Fruit fly (Drosophila melanogaster) whole organism, embryonic: ENCODE data around the gene CG31908.

Source experiments
- Blimp-1 ChIP-seq: fragments of 200-800 bp; sonication (Bioruptor generic); optimal IDR thresholded peaks from 3 replicates; lab custom pipeline; 2018; ENCODE audit warnings: missing biosample characterization, missing genetic modification characterization, mild to moderate bottlenecking, moderate library complexity, missing genetic modification reagents
- BtbVII ChIP-seq: fragments of 200-800 bp; sonication (Bioruptor generic); optimal IDR thresholded peaks from 3 replicates; lab custom pipeline; 2017; ENCODE audit warnings: missing biosample characterization, mild to moderate bottlenecking, missing genetic modification characterization
- CG10321 ChIP-seq: fragments of 200-800 bp; sonication (Bioruptor generic); IDR thresholded peaks from 2 replicates; pipeline ENCODE4 v1.3.6; 2022; ENCODE audit warnings: missing biosample characterization, missing genetic modification characterization
- CG10366 ChIP-seq: fragments of 200-800 bp; sonication (Bioruptor generic); IDR thresholded peaks from 2 replicates; pipeline ENCODE4 v1.3.6; 2022; ENCODE audit warnings: missing biosample characterization, missing genetic modification characterization
- CG12071 ChIP-seq: fragments of 200-800 bp; sonication (Bioruptor generic); optimal IDR thresholded peaks from 3 replicates; lab custom pipeline; 2018; ENCODE audit warnings: missing biosample characterization, mild to moderate bottlenecking, missing genetic modification characterization
- CG12219 ChIP-seq: fragments of 200-800 bp; sonication (Bioruptor generic); optimal IDR thresholded peaks from 3 replicates; lab custom pipeline; 2018; ENCODE audit warnings: missing biosample characterization, mild to moderate bottlenecking, missing genetic modification characterization
- CG1233 ChIP-seq: fragments of 200-800 bp; sonication (Bioruptor generic); optimal IDR thresholded peaks from 4 replicates; lab custom pipeline; 2018; ENCODE audit warnings: missing biosample characterization, mild to moderate bottlenecking, missing genetic modification characterization
- CG14965 ChIP-seq: fragments of 200-800 bp; sonication (Bioruptor generic); optimal IDR thresholded peaks from 2 replicates; lab custom pipeline; 2016; ENCODE audit warnings: missing biosample characterization, missing genetic modification characterization, borderline replicate concordance
- CG15479 ChIP-seq: fragments of 200-800 bp; sonication (Bioruptor generic); optimal IDR thresholded peaks from 3 replicates; lab custom pipeline; 2019; ENCODE audit warnings: missing biosample characterization, mild to moderate bottlenecking, missing genetic modification characterization, moderate library complexity
- CG1602 ChIP-seq: fragments of 200-800 bp; sonication (Bioruptor generic); optimal IDR thresholded peaks from 3 replicates; lab custom pipeline; 2016; ENCODE audit warnings: missing biosample characterization, missing genetic modification characterization
- CG16813 ChIP-seq: fragments of 200-800 bp; sonication (Bioruptor generic); IDR thresholded peaks from 3 replicates; pipeline ENCODE4 v1.3.6; 2022; ENCODE audit warnings: missing biosample characterization, missing genetic modification characterization; ENCODE audit not compliant: partially characterized antibody
- CG17328 ChIP-seq: fragments of 200-800 bp; sonication (Bioruptor generic); IDR thresholded peaks from 2 replicates; pipeline ENCODE4 v1.3.6; 2022; ENCODE audit warnings: missing biosample characterization, missing genetic modification characterization
- CG17912 ChIP-seq: fragments of 200-800 bp; sonication (Bioruptor generic); optimal IDR thresholded peaks from 2 replicates; lab custom pipeline; 2018; ENCODE audit warnings: missing biosample characterization, mild to moderate bottlenecking, missing genetic modification characterization
- CG1792 ChIP-seq: fragments of 200-800 bp; sonication (Bioruptor generic); optimal IDR thresholded peaks from 2 replicates; lab custom pipeline; 2016; ENCODE audit warnings: missing biosample characterization, missing genetic modification characterization
- CG2202 ChIP-seq: fragments of 200-800 bp; sonication (Bioruptor generic); optimal IDR thresholded peaks from 2 replicates; lab custom pipeline; 2018; ENCODE audit warnings: missing biosample characterization, mild to moderate bottlenecking, missing genetic modification characterization
- CG3163 ChIP-seq: fragments of 200-800 bp; sonication (Bioruptor generic); optimal IDR thresholded peaks from 3 replicates; lab custom pipeline; 2016; ENCODE audit warnings: missing biosample characterization, missing genetic modification characterization
- CG33213 ChIP-seq: fragments of 200-800 bp; sonication (Bioruptor generic); optimal IDR thresholded peaks from 3 replicates; lab custom pipeline; 2016; ENCODE audit warnings: missing biosample characterization, missing genetic modification characterization
- CG34224 ChIP-seq: fragments of 200-800 bp; sonication (Bioruptor generic); IDR thresholded peaks from 3 replicates; pipeline ENCODE4 v1.3.6; 2022; ENCODE audit warnings: missing biosample characterization, missing genetic modification characterization; ENCODE audit not compliant: partially characterized antibody
- CG3838 ChIP-seq: fragments of 200-800 bp; sonication (Bioruptor generic); optimal IDR thresholded peaks from 3 replicates; lab custom pipeline; 2016; ENCODE audit warnings: missing biosample characterization, missing genetic modification characterization
- CG4404 ChIP-seq: fragments of 200-800 bp; sonication (Bioruptor generic); IDR thresholded peaks from 2 replicates; pipeline ENCODE4 v1.3.6; 2022; ENCODE audit warnings: missing biosample characterization, missing genetic modification characterization
- CG4854 ChIP-seq: fragments of 200-800 bp; sonication (Bioruptor generic); optimal IDR thresholded peaks from 2 replicates; lab custom pipeline; 2016; ENCODE audit warnings: missing biosample characterization, missing genetic modification characterization, inconsistent platforms
- CG7745 ChIP-seq: fragments of 200-800 bp; sonication (Bioruptor generic); optimal IDR thresholded peaks from 2 replicates; lab custom pipeline; 2018; ENCODE audit warnings: missing biosample characterization, mild to moderate bottlenecking, missing genetic modification characterization, moderate library complexity
- CG8089 ChIP-seq: fragments of 200-800 bp; sonication (Bioruptor generic); optimal IDR thresholded peaks from 3 replicates; lab custom pipeline; 2016; ENCODE audit warnings: missing biosample characterization, missing genetic modification characterization
- CkIIα-i1 ChIP-seq: fragments of 200-800 bp; sonication (Bioruptor generic); IDR thresholded peaks from 2 replicates; pipeline ENCODE4 v1.3.6; 2022; ENCODE audit warnings: missing biosample characterization, missing genetic modification characterization
- Dref ChIP-seq: fragments of 200-800 bp; sonication (Bioruptor generic); IDR thresholded peaks from 2 replicates; pipeline ENCODE4 v1.3.6; 2022; ENCODE audit warnings: missing biosample characterization, missing genetic modification characterization
- Ets97D ChIP-seq: fragments of 200-800 bp; sonication (Bioruptor generic); optimal IDR thresholded peaks from 3 replicates; lab custom pipeline; 2016; ENCODE audit warnings: missing biosample characterization, missing genetic modification characterization
- Gsc ChIP-seq: fragments of 200-800 bp; sonication (Bioruptor generic); IDR thresholded peaks from 2 replicates; pipeline ENCODE4 v1.3.6; 2022; ENCODE audit warnings: missing biosample characterization, missing genetic modification characterization
- Hsf ChIP-seq: fragments of 200-800 bp; sonication (Bioruptor generic); optimal IDR thresholded peaks from 3 replicates; lab custom pipeline; 2016; ENCODE audit warnings: missing biosample characterization, missing genetic modification characterization
- Lim3 ChIP-seq: fragments of 200-800 bp; sonication (Bioruptor generic); IDR thresholded peaks from 2 replicates; pipeline ENCODE4 v1.3.6; 2022; ENCODE audit warnings: missing biosample characterization, missing genetic modification characterization
- NfI ChIP-seq: fragments of 200-800 bp; sonication (Bioruptor generic); optimal IDR thresholded peaks from 3 replicates; lab custom pipeline; 2018; ENCODE audit warnings: missing biosample characterization, mild to moderate bottlenecking, missing genetic modification characterization, moderate library complexity
- Oaz ChIP-seq: fragments of 200-800 bp; sonication (Bioruptor generic); IDR thresholded peaks from 2 replicates; pipeline ENCODE4 v1.3.6; 2022; ENCODE audit warnings: missing biosample characterization, missing genetic modification characterization
- Sin3A ChIP-seq: fragments of >200 bp; optimal IDR thresholded peaks from 2 replicates; lab custom pipeline; 2018
- Six4 ChIP-seq: fragments of 200-800 bp; sonication (Bioruptor generic); optimal IDR thresholded peaks from 2 replicates; lab custom pipeline; 2016; ENCODE audit warnings: missing biosample characterization, missing genetic modification characterization
- TFAM ChIP-seq: fragments of 200-800 bp; sonication (Bioruptor generic); optimal IDR thresholded peaks from 2 replicates; lab custom pipeline; 2017; ENCODE audit warnings: missing biosample characterization, missing genetic modification characterization, inconsistent platforms
- YL-1 ChIP-seq: fragments of 200-800 bp; sonication (Bioruptor generic); optimal IDR thresholded peaks from 3 replicates; lab custom pipeline; 2017; ENCODE audit warnings: missing biosample characterization, mild to moderate bottlenecking, missing genetic modification characterization
- cad ChIP-seq: fragments of >200 bp; optimal IDR thresholded peaks from 2 replicates; lab custom pipeline; 2017; ENCODE audit warnings: missing biosample characterization, missing genetic modification characterization
- cg ChIP-seq: fragments of 200-800 bp; sonication (Bioruptor generic); optimal IDR thresholded peaks from 3 replicates; lab custom pipeline; 2019; ENCODE audit warnings: missing biosample characterization, mild to moderate bottlenecking, missing genetic modification characterization, moderate library complexity
- cwo ChIP-seq: fragments of 200-800 bp; sonication (Bioruptor generic); optimal IDR thresholded peaks from 3 replicates; lab custom pipeline; 2017; ENCODE audit warnings: missing biosample characterization, missing genetic modification characterization, mild to moderate bottlenecking, moderate library complexity, missing genetic modification reagents
- emc ChIP-seq: fragments of 200-800 bp; sonication (Bioruptor generic); optimal IDR thresholded peaks from 2 replicates; lab custom pipeline; 2016; ENCODE audit warnings: missing biosample characterization, missing genetic modification characterization
- ewg ChIP-seq: fragments of 200-800 bp; sonication (Bioruptor generic); optimal IDR thresholded peaks from 3 replicates; lab custom pipeline; 2017; ENCODE audit warnings: mild to moderate bottlenecking, missing biosample characterization, missing genetic modification reagents, missing genetic modification characterization
- ham ChIP-seq: fragments of 200-800 bp; sonication (Bioruptor generic); IDR thresholded peaks from 2 replicates; pipeline ENCODE4 v1.3.6; 2022; ENCODE audit warnings: missing biosample characterization, missing genetic modification characterization
- jumu ChIP-seq: fragments of 200-800 bp; sonication (Bioruptor generic); optimal IDR thresholded peaks from 3 replicates; lab custom pipeline; 2016; ENCODE audit warnings: missing biosample characterization, missing genetic modification characterization
- peb ChIP-seq: fragments of 200-800 bp; sonication (Bioruptor generic); IDR thresholded peaks from 2 replicates; pipeline ENCODE4 v1.3.6; 2022; ENCODE audit warnings: missing biosample characterization, missing genetic modification characterization
- pfk ChIP-seq: fragments of 200-800 bp; sonication (Bioruptor generic); optimal IDR thresholded peaks from 2 replicates; lab custom pipeline; 2018; ENCODE audit warnings: missing biosample characterization, mild to moderate bottlenecking, missing genetic modification characterization, moderate library complexity
- run ChIP-seq: fragments of 200-800 bp; sonication (Bioruptor generic); optimal IDR thresholded peaks from 3 replicates; lab custom pipeline; 2018; ENCODE audit warnings: missing biosample characterization, mild to moderate bottlenecking, missing genetic modification characterization
- sima ChIP-seq: fragments of 200-800 bp; sonication (Bioruptor generic); optimal IDR thresholded peaks from 2 replicates; lab custom pipeline; 2016; ENCODE audit warnings: missing biosample characterization, missing genetic modification characterization
- tgo ChIP-seq: fragments of 200-800 bp; sonication (Bioruptor generic); IDR thresholded peaks from 3 replicates; pipeline ENCODE4 v1.3.6; 2022; ENCODE audit warnings: missing biosample characterization, missing genetic modification characterization
- tx ChIP-seq: fragments of 200-800 bp; sonication (Bioruptor generic); optimal IDR thresholded peaks from 2 replicates; lab custom pipeline; 2016; ENCODE audit warnings: missing biosample characterization, missing genetic modification characterization
- unpg ChIP-seq: fragments of 200-800 bp; sonication (Bioruptor generic); optimal IDR thresholded peaks from 3 replicates; lab custom pipeline; 2018; ENCODE audit warnings: missing biosample characterization, mild to moderate bottlenecking, missing genetic modification characterization, moderate library complexity
- vvl ChIP-seq: fragments of 200-800 bp; sonication (Bioruptor generic); IDR thresholded peaks from 2 replicates; pipeline ENCODE4 v1.3.6; 2022; ENCODE audit warnings: missing biosample characterization, missing genetic modification characterization
- wdn ChIP-seq: fragments of 200-800 bp; sonication (Bioruptor generic); IDR thresholded peaks from 2 replicates; pipeline ENCODE4 v1.3.6; 2022; ENCODE audit warnings: missing biosample characterization, missing genetic modification characterization
- wek ChIP-seq: fragments of 200-800 bp; sonication (Bioruptor generic); optimal IDR thresholded peaks from 3 replicates; lab custom pipeline; 2018; ENCODE audit warnings: missing biosample characterization, mild to moderate bottlenecking, missing genetic modification characterization, moderate library complexity

CG31908 gene

dm6 chr2L:7039342-7039684 is 12.1 kb upstream of the CG31908 start (continued):
- TF ChIP-seq CG4854 = peak; percentile 5
- no peak for TF ChIP-seq cad (GFP tag; lab: Kevin White, UChicago)
- no peak for TF ChIP-seq emc (GFP tag; lab: Kevin White, UChicago)
- no peak for TF ChIP-seq TFAM
- no peak for TF ChIP-seq CG16813 (GFP tag; lab: Robert Waterston, UW)
- TF ChIP-seq CG17912 = no peak
- TF ChIP-seq Six4 (GFP tag; lab: Kevin White, UChicago) = no peak
- TF ChIP-seq CG3163 = no peak
- no peak for TF ChIP-seq CG33213
- no peak for TF ChIP-seq CG7745 (tag; lab: Kevin White, UChicago)
- TF ChIP-seq CG1233 = peak; percentile 8
- TF ChIP-seq CG1792 (GFP tag; lab: Kevin White, UChicago) = no peak
- no peak for TF ChIP-seq sima
- no peak for TF ChIP-seq Dref (GFP tag; lab: Robert Waterston, UW)
- TF ChIP-seq Oaz (GFP tag; lab: Robert Waterston, UW) = peak; percentile 59; the same call in 1 of the 2 replicates
- peak; percentile 57 for TF ChIP-seq Blimp-1 (GFP tag; lab: Kevin White, UChicago)
- TF ChIP-seq run (tag; lab: Kevin White, UChicago) = peak; percentile 19
- TF ChIP-seq jumu (GFP tag; lab: Kevin White, UChicago) = peak; percentile 51
- no peak for TF ChIP-seq CG34224 (GFP tag; lab: Robert Waterston, UW)
- peak; percentile 50 for TF ChIP-seq CG1602 (GFP tag; lab: Kevin White, UChicago)
- TF ChIP-seq CG2202 = peak; percentile 21
- TF ChIP-seq pfk (GFP tag; lab: Kevin White, UChicago) = no peak
- peak; percentile 71 for TF ChIP-seq tgo (GFP tag; lab: Robert Waterston, UW)
- TF ChIP-seq unpg = peak; percentile 30
- TF ChIP-seq CkIIα-i1 = no peak
- TF ChIP-seq CG3838 (GFP tag; lab: Kevin White, UChicago) = no peak
- TF ChIP-seq CG12071 (GFP tag; lab: Kevin White, UChicago) = no peak
- TF ChIP-seq wek (GFP tag; lab: Kevin White, UChicago) = peak; percentile 43
- TF ChIP-seq tx (GFP tag; lab: Kevin White, UChicago) = peak; percentile 44
- peak; percentile 53 for TF ChIP-seq CG8089 (GFP tag; lab: Kevin White, UChicago)
- TF ChIP-seq CG15479 (GFP tag; lab: Kevin White, UChicago) = no peak
- TF ChIP-seq Hsf = peak; percentile 42
- peak; percentile 54; the same call in 1 of the 2 replicates for TF ChIP-seq peb (GFP tag; lab: Robert Waterston, UW)
- no peak for TF ChIP-seq Ets97D (GFP tag; lab: Kevin White, UChicago)
- TF ChIP-seq YL-1 (GFP tag; lab: Kevin White, UChicago) = no peak
- peak; percentile 48; the same call in 1 of the 2 replicates for TF ChIP-seq CG17328 (GFP tag; lab: Robert Waterston, UW)
- no peak for TF ChIP-seq Sin3A (lab: Kevin White, UChicago)
- peak; percentile 44 for TF ChIP-seq cwo
- peak; percentile 3 for TF ChIP-seq BtbVII (GFP tag; lab: Kevin White, UChicago)
- TF ChIP-seq Gsc (GFP tag; lab: Robert Waterston, UW) = no peak
- no peak for TF ChIP-seq CG14965 (GFP tag; lab: Kevin White, UChicago)
- TF ChIP-seq NfI (GFP tag; lab: Kevin White, UChicago) = no peak
- 0 out of 2 replicates have a peak, but pooled peaks have one; percentile 25 for TF ChIP-seq Lim3 (GFP tag; lab: Robert Waterston, UW)
- no peak for TF ChIP-seq CG4404
- peak; percentile 39 for TF ChIP-seq CG12219 (GFP tag; lab: Kevin White, UChicago)
- no peak for TF ChIP-seq cg (GFP tag; lab: Kevin White, UChicago)
- TF ChIP-seq ham (GFP tag; lab: Robert Waterston, UW) = no peak
- TF ChIP-seq CG10366 = peak; percentile 67
- peak; percentile 70; the same call in 1 of the 2 replicates for TF ChIP-seq vvl
- TF ChIP-seq ewg (GFP tag; lab: Kevin White, UChicago) = peak; percentile 41
- TF ChIP-seq CG10321 (GFP tag; lab: Robert Waterston, UW) = no peak
- TF ChIP-seq wdn (GFP tag; lab: Robert Waterston, UW) = peak; percentile 36; the same call in 1 of the 2 replicates
